Fruit fly (Drosophila melanogaster) whole organism, prepupa: ENCODE data around the gene CG15262.

Experiments used
- Blimp-1 ChIP-seq: fragments of 200-800 bp; sonication (Bioruptor generic); optimal IDR thresholded peaks from 3 replicates; lab custom pipeline; 2017; ENCODE audit warnings: missing biosample characterization, missing genetic modification characterization, mild to moderate bottlenecking, moderate library complexity, missing genetic modification reagents
- CG10631 ChIP-seq: fragments of 200-800 bp; sonication (Bioruptor generic); optimal IDR thresholded peaks from 2 replicates; lab custom pipeline; 2016; ENCODE audit warnings: missing biosample characterization, missing genetic modification characterization
- CG10669 ChIP-seq: fragments of 200-800 bp; sonication (Bioruptor generic); optimal IDR thresholded peaks from 3 replicates; lab custom pipeline; 2018; ENCODE audit warnings: missing biosample characterization, mild to moderate bottlenecking, missing genetic modification characterization, moderate library complexity
- CG11294 ChIP-seq: fragments of 200-800 bp; sonication (Bioruptor generic); IDR thresholded peaks from 2 replicates; pipeline ENCODE4 v1.3.6; 2022; ENCODE audit warnings: missing biosample characterization, missing genetic modification characterization
- CG11762 ChIP-seq: fragments of 200-800 bp; sonication (Bioruptor generic); optimal IDR thresholded peaks from 3 replicates; lab custom pipeline; 2016; ENCODE audit warnings: missing biosample characterization, missing genetic modification characterization; ENCODE audit not compliant: insufficient read depth
- CG15336 ChIP-seq: fragments of 200-800 bp; sonication (Bioruptor generic); IDR thresholded peaks from 2 replicates; pipeline ENCODE4 v1.3.6; 2022; ENCODE audit warnings: missing biosample characterization, missing genetic modification characterization
- CG16779 ChIP-seq: fragments of 200-800 bp; sonication (Bioruptor generic); optimal IDR thresholded peaks from 3 replicates; lab custom pipeline; 2017; ENCODE audit warnings: missing biosample characterization, mild to moderate bottlenecking, missing genetic modification characterization
- CG3032 ChIP-seq: fragments of 200-800 bp; optimal IDR thresholded peaks from 2 replicates; lab custom pipeline; 2019; ENCODE audit warnings: missing biosample characterization, mild to moderate bottlenecking, missing genetic modification characterization, moderate library complexity
- CG31627 ChIP-seq: fragments of 200-800 bp; sonication (Bioruptor generic); optimal IDR thresholded peaks from 3 replicates; lab custom pipeline; 2016; ENCODE audit warnings: missing biosample characterization, missing genetic modification characterization
- CG32006 ChIP-seq: fragments of 200-800 bp; sonication (Bioruptor generic); optimal IDR thresholded peaks from 3 replicates; lab custom pipeline; 2017; ENCODE audit warnings: missing biosample characterization, mild to moderate bottlenecking, missing genetic modification characterization
- CG34406 ChIP-seq: fragments of 200-800 bp; sonication (Bioruptor generic); optimal IDR thresholded peaks from 3 replicates; lab custom pipeline; 2016; ENCODE audit warnings: missing biosample characterization, missing genetic modification characterization
- CG3919 ChIP-seq: fragments of 200-800 bp; sonication (Bioruptor generic); optimal IDR thresholded peaks from 3 replicates; lab custom pipeline; 2016; ENCODE audit warnings: missing biosample characterization, missing genetic modification characterization
- CG4318 ChIP-seq: fragments of 200-800 bp; sonication (Bioruptor generic); optimal IDR thresholded peaks from 3 replicates; lab custom pipeline; 2017; ENCODE audit warnings: missing biosample characterization, mild to moderate bottlenecking, missing genetic modification characterization
- CG6163 ChIP-seq: fragments of 200-800 bp; sonication (Bioruptor generic); IDR thresholded peaks from 3 replicates; pipeline ENCODE4 v1.3.6; 2022; ENCODE audit warnings: missing biosample characterization, missing genetic modification characterization
- CG6276 ChIP-seq: fragments of 200-800 bp; sonication (Bioruptor generic); optimal IDR thresholded peaks from 2 replicates; lab custom pipeline; 2017; ENCODE audit warnings: missing biosample characterization, mild to moderate bottlenecking, missing genetic modification characterization
- CG6792 ChIP-seq: fragments of 200-800 bp; sonication (Bioruptor generic); optimal IDR thresholded peaks from 3 replicates; lab custom pipeline; 2016; ENCODE audit warnings: missing biosample characterization, missing genetic modification characterization
- CG6808 ChIP-seq: fragments of 200-800 bp; sonication (Bioruptor generic); optimal IDR thresholded peaks from 3 replicates; lab custom pipeline; 2017; ENCODE audit warnings: missing biosample characterization, missing genetic modification characterization, mild to moderate bottlenecking, moderate library complexity, missing genetic modification reagents
- CG6854 ChIP-seq: fragments of 200-800 bp; sonication (Bioruptor generic); optimal IDR thresholded peaks from 2 replicates; lab custom pipeline; 2017; ENCODE audit warnings: missing biosample characterization, mild to moderate bottlenecking, missing genetic modification characterization
- CG7368 ChIP-seq: fragments of 200-800 bp; sonication (Bioruptor generic); optimal IDR thresholded peaks from 3 replicates; lab custom pipeline; 2016; ENCODE audit warnings: missing biosample characterization, missing genetic modification characterization
- CG8119 ChIP-seq: fragments of 200-800 bp; sonication (Bioruptor generic); IDR thresholded peaks from 3 replicates; pipeline ENCODE4 v1.3.6; 2022; ENCODE audit warnings: missing biosample characterization, missing genetic modification characterization
- CG8319 ChIP-seq: fragments of 200-800 bp; sonication (Bioruptor generic); optimal IDR thresholded peaks from 3 replicates; lab custom pipeline; 2016; ENCODE audit warnings: missing biosample characterization, missing genetic modification characterization
- CG8632 ChIP-seq: fragments of 200-800 bp; sonication (Bioruptor generic); optimal IDR thresholded peaks from 3 replicates; lab custom pipeline; 2016; ENCODE audit warnings: missing biosample characterization, missing genetic modification characterization
- CG9139 ChIP-seq: fragments of 200-800 bp; sonication (Bioruptor generic); optimal IDR thresholded peaks from 3 replicates; lab custom pipeline; 2017; ENCODE audit warnings: missing biosample characterization, mild to moderate bottlenecking, missing genetic modification characterization
- Eip75B ChIP-seq: fragments of 200-800 bp; sonication (Bioruptor generic); optimal IDR thresholded peaks from 3 replicates; lab custom pipeline; 2016; ENCODE audit warnings: missing biosample characterization, missing genetic modification characterization
- Eip78C ChIP-seq: fragments of 200-800 bp; sonication (Bioruptor generic); peaks from one replicate; lab custom pipeline; 2016; ENCODE audit warnings: missing biosample characterization, missing genetic modification characterization
- Eip93F ChIP-seq: fragments of 200-800 bp; sonication (Bioruptor generic); optimal IDR thresholded peaks from 2 replicates; lab custom pipeline; 2016; ENCODE audit warnings: missing biosample characterization, mild to moderate bottlenecking, missing genetic modification characterization
- Ets21C ChIP-seq: fragments of 200-800 bp; sonication (Bioruptor generic); optimal IDR thresholded peaks from 3 replicates; lab custom pipeline; 2016; ENCODE audit warnings: missing biosample characterization, missing genetic modification characterization
- Ets96B ChIP-seq: fragments of 200-800 bp; optimal IDR thresholded peaks from 2 replicates; lab custom pipeline; 2019; ENCODE audit warnings: missing biosample characterization, mild to moderate bottlenecking, missing genetic modification characterization, moderate library complexity
- Gug ChIP-seq: fragments of 200-800 bp; sonication (Bioruptor generic); IDR thresholded peaks from 2 replicates; pipeline ENCODE4 v1.3.6; 2022; ENCODE audit warnings: missing biosample characterization, missing genetic modification characterization
- Hr39 ChIP-seq: fragments of 200-800 bp; sonication (Bioruptor generic); optimal IDR thresholded peaks from 2 replicates; lab custom pipeline; 2016; ENCODE audit warnings: missing biosample characterization, missing genetic modification characterization
- Hr4 ChIP-seq: fragments of 200-800 bp; sonication (Bioruptor generic); optimal IDR thresholded peaks from 3 replicates; lab custom pipeline; 2016; ENCODE audit warnings: missing biosample characterization, missing genetic modification characterization
- Lpt ChIP-seq: fragments of 200-800 bp; sonication (Bioruptor generic); optimal IDR thresholded peaks from 3 replicates; lab custom pipeline; 2016; ENCODE audit warnings: missing biosample characterization, missing genetic modification characterization
- Met ChIP-seq: fragments of 200-800 bp; sonication (Bioruptor generic); optimal IDR thresholded peaks from 3 replicates; lab custom pipeline; 2016; ENCODE audit warnings: missing biosample characterization, missing genetic modification characterization
- OdsH ChIP-seq: fragments of 200-800 bp; sonication (Bioruptor generic); optimal IDR thresholded peaks from 3 replicates; lab custom pipeline; 2016; ENCODE audit warnings: missing biosample characterization, missing genetic modification characterization
- Smox ChIP-seq: fragments of 200-800 bp; sonication (Bioruptor generic); optimal IDR thresholded peaks from 3 replicates; lab custom pipeline; 2016; ENCODE audit warnings: missing biosample characterization, missing genetic modification characterization
- Sox14 ChIP-seq: fragments of 200-800 bp; sonication (Bioruptor generic); optimal IDR thresholded peaks from 3 replicates; lab custom pipeline; 2016; ENCODE audit warnings: missing biosample characterization, missing genetic modification characterization
- Sox15 ChIP-seq: fragments of 200-800 bp; sonication (Bioruptor generic); optimal IDR thresholded peaks from 3 replicates; lab custom pipeline; 2016; ENCODE audit warnings: missing biosample characterization, missing genetic modification characterization
- achi ChIP-seq: fragments of 200-800 bp; sonication (Bioruptor generic); optimal IDR thresholded peaks from 3 replicates; lab custom pipeline; 2016; ENCODE audit warnings: missing biosample characterization, missing genetic modification characterization
- acj6 ChIP-seq: fragments of 200-800 bp; sonication (Bioruptor generic); optimal IDR thresholded peaks from 3 replicates; lab custom pipeline; 2016; ENCODE audit warnings: missing biosample characterization, missing genetic modification characterization
- cyc ChIP-seq: fragments of 200-800 bp; sonication (Bioruptor generic); optimal IDR thresholded peaks from 3 replicates; lab custom pipeline; 2016; ENCODE audit warnings: missing biosample characterization, missing genetic modification characterization
- dac ChIP-seq: fragments of 200-800 bp; sonication (Bioruptor generic); optimal IDR thresholded peaks from 2 replicates; lab custom pipeline; 2017; ENCODE audit warnings: missing biosample characterization, mild to moderate bottlenecking, missing genetic modification characterization
- dsx ChIP-seq: fragments of 200-800 bp; optimal IDR thresholded peaks from 3 replicates; lab custom pipeline; 2019; ENCODE audit warnings: missing biosample characterization, mild to moderate bottlenecking, missing genetic modification characterization, moderate library complexity; ENCODE audit not compliant: poor library complexity, severe bottlenecking
- eg ChIP-seq: fragments of 200-800 bp; sonication (Bioruptor generic); IDR thresholded peaks from 3 replicates; pipeline ENCODE4 v1.3.6; 2022; ENCODE audit warnings: missing biosample characterization, missing genetic modification characterization
- esn ChIP-seq: fragments of 200-800 bp; sonication (Bioruptor generic); optimal IDR thresholded peaks from 2 replicates; lab custom pipeline; 2016; ENCODE audit warnings: missing biosample characterization, mild to moderate bottlenecking, missing genetic modification characterization, moderate library complexity
- fd59A ChIP-seq: fragments of 200-800 bp; sonication (Bioruptor generic); optimal IDR thresholded peaks from 2 replicates; lab custom pipeline; 2017; ENCODE audit warnings: missing biosample characterization, mild to moderate bottlenecking, missing genetic modification characterization, missing genetic modification reagents
- fd85E ChIP-seq: fragments of 200-800 bp; sonication (Bioruptor generic); optimal IDR thresholded peaks from 3 replicates; lab custom pipeline; 2016; ENCODE audit warnings: missing biosample characterization, missing genetic modification characterization
- fkh ChIP-seq: fragments of 200-800 bp; sonication (Bioruptor generic); optimal IDR thresholded peaks from 3 replicates; lab custom pipeline; 2017; ENCODE audit warnings: missing biosample characterization, mild to moderate bottlenecking, missing genetic modification characterization, moderate library complexity
- net ChIP-seq: fragments of 200-800 bp; sonication (Bioruptor generic); optimal IDR thresholded peaks from 3 replicates; lab custom pipeline; 2016; ENCODE audit warnings: missing biosample characterization, missing genetic modification characterization
- pdm3 ChIP-seq: fragments of 200-800 bp; sonication (Bioruptor generic); optimal IDR thresholded peaks from 3 replicates; lab custom pipeline; 2016; ENCODE audit warnings: missing biosample characterization, missing genetic modification characterization
- spab ChIP-seq: fragments of 200-800 bp; sonication (Bioruptor generic); optimal IDR thresholded peaks from 2 replicates; lab custom pipeline; 2017; ENCODE audit warnings: missing biosample characterization, mild to moderate bottlenecking, missing genetic modification characterization, missing genetic modification reagents
- ss ChIP-seq, 2 experiments: fragments of 200-800 bp; sonication (Bioruptor generic); optimal IDR thresholded peaks; 2 replicates in 1 of 2; 3 replicates in 1 of 2; lab custom pipeline; 2017 to 2018; ENCODE audit warnings: mild to moderate bottlenecking in 2 of 2, missing biosample characterization in 2 of 2, missing genetic modification characterization in 2 of 2, moderate library complexity in 1 of 2
- svp ChIP-seq: fragments of 200-800 bp; sonication (Bioruptor generic); peaks from one replicate; lab custom pipeline; 2016; ENCODE audit warnings: missing biosample characterization, missing genetic modification characterization
- topi ChIP-seq: fragments of 200-800 bp; sonication (Bioruptor generic); optimal IDR thresholded peaks from 3 replicates; lab custom pipeline; 2016; ENCODE audit warnings: missing biosample characterization, missing genetic modification characterization

The CG15262 gene

dm6 chr2L:15345295-15345694, 47.7 kb downstream of the CG15262 start:
- no peak for TF ChIP-seq CG11762 (GFP tag; lab: Kevin White, UChicago)
- TF ChIP-seq topi = no peak
- TF ChIP-seq CG8119 = peak; percentile 54; the same call in 2 of the 3 replicates
- TF ChIP-seq acj6 (GFP tag; lab: Kevin White, UChicago) = no peak
- TF ChIP-seq Lpt (GFP tag; lab: Kevin White, UChicago) = peak; percentile 25
- peak; percentile 21 for TF ChIP-seq CG6276 (GFP tag; lab: Kevin White, UChicago)
- no peak for TF ChIP-seq CG31627 (GFP tag; lab: Kevin White, UChicago)
- TF ChIP-seq eg (GFP tag; lab: Robert Waterston, UW) = peak; percentile 57
- TF ChIP-seq OdsH (GFP tag; lab: Kevin White, UChicago) = peak; percentile 7
- no peak for TF ChIP-seq CG8319
- TF ChIP-seq Hr39 (GFP tag; lab: Kevin White, UChicago) = no peak
- no peak for TF ChIP-seq svp (GFP tag; lab: Kevin White, UChicago)
- TF ChIP-seq fd59A (GFP tag; lab: Kevin White, UChicago) = no peak
- no peak for TF ChIP-seq Eip93F
- peak; percentile 24 for TF ChIP-seq Eip78C (GFP tag; lab: Kevin White, UChicago)
- TF ChIP-seq CG6808 (GFP tag; lab: Kevin White, UChicago) = no peak
- TF ChIP-seq CG8632 (GFP tag; lab: Kevin White, UChicago) = no peak
- no peak for TF ChIP-seq CG9139
- TF ChIP-seq CG3032 = no peak
- no peak for TF ChIP-seq CG6854 (GFP tag; lab: Kevin White, UChicago)
- no peak for TF ChIP-seq spab
- no peak for TF ChIP-seq Sox14 (GFP tag; lab: Kevin White, UChicago)
- no peak for TF ChIP-seq Blimp-1 (GFP tag; lab: Kevin White, UChicago)
- no peak for TF ChIP-seq CG34406 (GFP tag; lab: Kevin White, UChicago)
- no peak for TF ChIP-seq Met
- TF ChIP-seq Ets21C (GFP tag; lab: Kevin White, UChicago) = no peak
- TF ChIP-seq CG6163 (GFP tag; lab: Robert Waterston, UW) = no peak
- TF ChIP-seq Smox (GFP tag; lab: Kevin White, UChicago) = no peak
- TF ChIP-seq achi (GFP tag; lab: Kevin White, UChicago) = peak; percentile 12
- TF ChIP-seq CG3919 (GFP tag; lab: Kevin White, UChicago) = no peak
- TF ChIP-seq dac (GFP tag; lab: Kevin White, UChicago) = no peak
- peak; percentile 0 for TF ChIP-seq pdm3
- TF ChIP-seq Eip75B (GFP tag; lab: Kevin White, UChicago) = no peak
- TF ChIP-seq CG15336 (GFP tag; lab: Robert Waterston, UW) = peak; percentile 14; the same call in 1 of the 2 replicates
- no peak for TF ChIP-seq CG6792
- TF ChIP-seq ss (GFP tag; optimal IDR thresholded peaks at IDR 0.05; lab: Kevin White, UChicago) = no peak
- TF ChIP-seq CG11294 (GFP tag; lab: Robert Waterston, UW) = no peak
- no peak for TF ChIP-seq fkh
- TF ChIP-seq CG10669 (GFP tag; lab: Kevin White, UChicago) = no peak
- no peak for TF ChIP-seq Gug (GFP tag; lab: Robert Waterston, UW)
- no peak for TF ChIP-seq CG16779 (tag; lab: Kevin White, UChicago)
- TF ChIP-seq esn (GFP tag; lab: Kevin White, UChicago) = no peak
- TF ChIP-seq dsx (GFP tag; lab: Kevin White, UChicago) = no peak
- TF ChIP-seq fd85E (GFP tag; lab: Kevin White, UChicago) = no peak
- no peak for TF ChIP-seq cyc
- no peak for TF ChIP-seq Ets96B (tag; lab: Kevin White, UChicago)
- TF ChIP-seq CG10631 (GFP tag; lab: Kevin White, UChicago) = no peak
- peak; percentile 59 for TF ChIP-seq Hr4 (GFP tag; lab: Kevin White, UChicago)
- no peak for TF ChIP-seq CG7368
- TF ChIP-seq net (GFP tag; lab: Kevin White, UChicago) = no peak
- TF ChIP-seq Sox15 (GFP tag; lab: Kevin White, UChicago) = no peak
- no peak for TF ChIP-seq CG4318 (GFP tag; lab: Kevin White, UChicago)
- TF ChIP-seq CG32006 (GFP tag; lab: Kevin White, UChicago) = peak; percentile 60
